Worm (Caenorhabditis elegans) whole organism, L4 larva: Measurements from ENCODE around the gene T27E7.3.

Source experiments
- Y75B8A.6 ChIP-seq: fragments of 200-800 bp; sonication (Bioruptor generic); IDR thresholded peaks from 2 replicates; pipeline ENCODE4 v1.3.6; 2022; ENCODE audit warnings: missing genetic modification reagents, missing genetic modification characterization, missing compliant biosample characterization
- aly-2 ChIP-seq: sonication (generic microtip); optimal IDR thresholded peaks from 2 replicates; lab custom pipeline; 2018; ENCODE audit warnings: missing biosample characterization, missing genetic modification characterization
- ama-1 ChIP-seq: fragments of 150-350 bp; optimal IDR thresholded peaks from 2 replicates; lab custom pipeline; 2014; ENCODE audit warnings: inconsistent platforms, mixed read lengths
- dve-1 ChIP-seq: sonication (generic microtip); optimal IDR thresholded peaks from 2 replicates; lab custom pipeline; 2017; ENCODE audit warnings: antibody characterized with exemption, mild to moderate bottlenecking, missing genetic modification characterization, missing compliant biosample characterization; ENCODE audit not compliant: insufficient read depth
- egl-43 ChIP-seq: fragments of 200-800 bp; sonication (Bioruptor generic); IDR thresholded peaks from 2 replicates; pipeline ENCODE4 v1.3.6; 2022; ENCODE audit warnings: missing genetic modification reagents, missing genetic modification characterization, missing compliant biosample characterization
- lim-7 ChIP-seq: fragments of 200-800 bp; sonication (Bioruptor generic); IDR thresholded peaks from 2 replicates; pipeline ENCODE4 v1.3.6; 2022; ENCODE audit warnings: missing genetic modification characterization, missing compliant biosample characterization
- lin-39 ChIP-seq: fragments of 150-350 bp; optimal IDR thresholded peaks from 2 replicates; lab custom pipeline; 2014; ENCODE audit warnings: missing biosample characterization, missing genetic modification reagents, missing genetic modification characterization
- nhr-237 ChIP-seq: sonication (generic microtip); optimal IDR thresholded peaks from 2 replicates; lab custom pipeline; 2017; ENCODE audit warnings: missing biosample characterization, missing genetic modification characterization
- nhr-41 ChIP-seq: fragments of 200-800 bp; sonication (Bioruptor generic); IDR thresholded peaks from 2 replicates; pipeline ENCODE4 v1.3.6; 2022; ENCODE audit warnings: missing genetic modification reagents, missing genetic modification characterization, missing compliant biosample characterization
- pha-4 ChIP-seq, 2 experiments: fragments of 150-350 bp in 1 of 2; fragments of 200-800 bp in 1 of 2; sonication (Bioruptor generic) in 1 of 2; IDR thresholded peaks in 1 of 2; optimal IDR thresholded peaks in 1 of 2; 2 replicates each; pipeline versions ENCODE4 v1.3.6 to Lab custom; 2014 to 2022; ENCODE audit warnings: missing genetic modification characterization in 2 of 2, missing genetic modification reagents in 2 of 2, missing biosample characterization in 1 of 2, missing compliant biosample characterization in 1 of 2
- unc-39 ChIP-seq: sonication (generic microtip); optimal IDR thresholded peaks from 2 replicates; lab custom pipeline; 2017; ENCODE audit warnings: missing biosample characterization, missing genetic modification characterization
- zag-1 ChIP-seq: fragments of 150-350 bp; optimal IDR thresholded peaks from 2 replicates; lab custom pipeline; 2014; ENCODE audit warnings: missing biosample characterization, missing genetic modification characterization
- zip-2 ChIP-seq: fragments of 150-350 bp; optimal IDR thresholded peaks from 2 replicates; lab custom pipeline; 2014; ENCODE audit warnings: missing biosample characterization, missing genetic modification characterization
- ztf-11 ChIP-seq: fragments of 150-350 bp; optimal IDR thresholded peaks from 2 replicates; lab custom pipeline; 2014; ENCODE audit warnings: missing biosample characterization, missing genetic modification characterization

- TF ChIP-seq aly-2 (no peak), ama-1 (lab: Kevin White, UChicago) (no peak), nhr-237 (tag; lab: Kevin White, UChicago) (no peak), egl-43 (GFP tag; lab: Robert Waterston, UW) (no peak), nhr-41 (GFP tag; lab: Robert Waterston, UW) (no peak), dve-1 (tag; lab: Kevin White, UChicago) (no peak), ztf-11 (tag; lab: Kevin White, UChicago) (no peak), pha-4 (GFP tag; IDR thresholded peaks at IDR 0.05; lab: Robert Waterston, UW) (no peak), pha-4 (tag; optimal IDR thresholded peaks at IDR 0.05; lab: Kevin White, UChicago) (no peak), lin-39 (no peak), unc-39 (tag; lab: Kevin White, UChicago) (no peak), zip-2 (tag; lab: Kevin White, UChicago) (no peak), lim-7 (GFP tag; lab: Robert Waterston, UW) (no peak), Y75B8A.6 (GFP tag; lab: Robert Waterston, UW) (no peak), zag-1 (tag; lab: Kevin White, UChicago) (no peak)
These were observed 33.3 kb upstream of the T27E7.3 start for ce11 chrIV:14495474-14495873.
